Fruit fly (Drosophila melanogaster) S2 (cell line): ENCODE measurements around the gene CG9550.

Experiments
- CG8478 ChIP-seq: fragments of >200 bp; optimal IDR thresholded peaks from 2 replicates; lab custom pipeline; 2018
- CTCF ChIP-seq, 2 experiments: fragments of >200 bp; optimal IDR thresholded peaks; 2 replicates each; lab custom pipeline; 2018

DNA sequence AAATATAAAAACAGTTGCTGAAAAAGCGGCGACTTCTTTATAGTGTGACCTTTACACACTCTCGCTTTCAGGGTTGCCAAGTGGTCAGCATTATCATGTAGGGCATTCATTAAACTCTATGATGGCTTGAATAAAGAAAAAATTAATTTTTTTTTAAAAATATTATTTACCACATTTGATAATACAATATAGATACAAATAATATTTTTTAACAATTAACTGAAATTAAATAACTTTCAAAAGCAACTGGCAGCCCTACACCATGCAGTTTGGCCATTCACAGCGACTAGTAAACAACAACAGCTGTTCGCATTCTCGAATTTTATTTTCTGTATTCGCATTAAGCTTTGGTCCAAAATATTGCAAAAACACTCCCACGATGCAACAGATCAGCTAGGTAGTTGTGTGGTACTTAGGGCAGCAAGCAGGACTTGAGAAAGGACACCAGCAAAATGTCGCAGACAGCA is 6.0 kb upstream of the CG9550 start, which contains the start of the genes Phf5a and CG31638:
- no peak for TF ChIP-seq CG8478 (lab: Kevin White, UChicago)
- no peak for TF ChIP-seq CTCF (optimal IDR thresholded peaks at IDR 0.05; lab: Kevin White, UChicago)
